Worm (Caenorhabditis elegans): ENCODE measurements around the gene srh-31.

DNA sequence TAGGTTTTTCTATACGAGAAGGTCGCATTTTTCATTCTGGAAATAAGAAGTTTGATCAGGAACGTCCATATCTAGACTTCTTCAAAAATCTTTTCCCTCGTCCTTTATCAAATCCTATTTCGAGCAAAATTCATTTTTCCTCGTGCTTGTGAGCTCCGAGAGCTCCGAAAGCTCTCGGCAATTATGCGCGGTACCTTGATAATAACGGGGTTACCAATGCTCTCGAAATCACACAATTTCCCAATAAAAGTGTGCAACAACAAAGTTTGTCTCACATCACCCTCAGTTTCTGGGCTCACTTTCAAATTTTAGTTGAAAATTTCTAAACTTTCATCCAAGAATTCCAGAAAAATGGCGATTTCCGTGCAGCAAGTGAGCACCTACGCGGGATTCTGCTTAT lies 38.6 kb upstream of the srh-31 start, which contains the start of gene str-89:
- TF ChIP-seq nhr-77 (tag; optimal IDR thresholded peaks at IDR 0.05) (no peak), unc-39 (tag; optimal IDR thresholded peaks at IDR 0.05) (no peak)
